Fruit fly (Drosophila melanogaster) whole organism, pupa: ENCODE results near the gene CG31609.

Experiments used
- CG12605 ChIP-seq: fragments of 200-800 bp; sonication (Bioruptor generic); IDR thresholded peaks from 2 replicates; pipeline ENCODE4 v1.3.6; 2022; ENCODE audit warnings: missing biosample characterization, missing genetic modification characterization
- CG34367 ChIP-seq: fragments of 200-800 bp; sonication (Bioruptor generic); optimal IDR thresholded peaks from 2 replicates; lab custom pipeline; 2018; ENCODE audit warnings: missing biosample characterization, mild to moderate bottlenecking, missing genetic modification characterization
- CG4496 ChIP-seq: fragments of 200-800 bp; sonication (Bioruptor generic); IDR thresholded peaks from 3 replicates; pipeline ENCODE4 v1.3.6; 2022; ENCODE audit warnings: missing biosample characterization, missing genetic modification characterization
- CG8159 ChIP-seq: fragments of 200-800 bp; sonication (Bioruptor generic); optimal IDR thresholded peaks from 3 replicates; lab custom pipeline; 2018; ENCODE audit warnings: missing biosample characterization, mild to moderate bottlenecking, missing genetic modification characterization, moderate library complexity
- CG9948 ChIP-seq: fragments of 200-800 bp; sonication (Bioruptor generic); optimal IDR thresholded peaks from 2 replicates; lab custom pipeline; 2018; ENCODE audit warnings: missing biosample characterization, mild to moderate bottlenecking, missing genetic modification characterization, moderate library complexity
- D1 ChIP-seq: fragments of 200-800 bp; sonication (Bioruptor generic); optimal IDR thresholded peaks from 2 replicates; lab custom pipeline; 2018; ENCODE audit warnings: missing biosample characterization, mild to moderate bottlenecking, missing genetic modification characterization, moderate library complexity
- EcR ChIP-seq: fragments of 200-800 bp; sonication (Bioruptor generic); optimal IDR thresholded peaks from 3 replicates; lab custom pipeline; 2019; ENCODE audit warnings: missing biosample characterization, missing genetic modification characterization, mild to moderate bottlenecking, moderate library complexity, missing genetic modification reagents
- Ets98B ChIP-seq: fragments of 200-800 bp; sonication (Bioruptor generic); IDR thresholded peaks from 2 replicates; pipeline ENCODE4 v1.3.6; 2022; ENCODE audit warnings: missing biosample characterization, missing genetic modification characterization
- Pif1A ChIP-seq: fragments of 200-800 bp; sonication (Bioruptor generic); optimal IDR thresholded peaks from 3 replicates; lab custom pipeline; 2016; ENCODE audit warnings: missing biosample characterization, missing genetic modification characterization
- Pif1B ChIP-seq: fragments of 200-800 bp; sonication (Bioruptor generic); optimal IDR thresholded peaks from 3 replicates; lab custom pipeline; 2016; ENCODE audit warnings: missing biosample characterization, missing genetic modification characterization
- Snoo ChIP-seq: fragments of 200-800 bp; sonication (Bioruptor generic); optimal IDR thresholded peaks from 3 replicates; lab custom pipeline; 2017; ENCODE audit warnings: missing biosample characterization, mild to moderate bottlenecking, missing genetic modification characterization, inconsistent platforms
- fd96Ca ChIP-seq: fragments of 200-800 bp; sonication (Bioruptor generic); IDR thresholded peaks from 3 replicates; pipeline ENCODE4 v1.3.6; 2022; ENCODE audit warnings: missing biosample characterization, missing genetic modification characterization
- gl ChIP-seq: fragments of 200-800 bp; sonication (Bioruptor generic); optimal IDR thresholded peaks from 2 replicates; lab custom pipeline; 2018; ENCODE audit warnings: missing biosample characterization, mild to moderate bottlenecking, missing genetic modification characterization

DNA sequence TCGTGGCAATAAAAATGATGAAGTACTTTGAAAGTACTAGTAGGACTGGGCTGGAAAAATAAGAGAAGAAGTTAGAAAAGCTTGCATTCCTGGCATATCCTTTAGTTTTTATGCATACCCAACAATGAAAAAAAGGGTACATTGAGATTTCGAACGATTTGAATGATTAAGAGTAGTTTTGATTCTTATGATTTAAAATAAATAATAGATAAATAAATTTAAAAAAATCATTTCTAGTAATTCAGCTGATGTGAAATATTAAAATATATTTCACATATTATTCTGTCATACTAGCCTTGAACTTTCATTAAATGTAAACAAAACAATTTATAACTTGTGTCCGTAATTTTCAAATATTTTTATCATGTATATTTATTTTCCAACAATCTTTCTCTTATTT is at the start of gene CG31609:
- no peak for TF ChIP-seq Pif1B (GFP tag; lab: Kevin White, UChicago)
- no peak for TF ChIP-seq EcR
- no peak for TF ChIP-seq Ets98B (GFP tag; lab: Robert Waterston, UW)
- no peak for TF ChIP-seq D1 (tag; lab: Kevin White, UChicago)
- TF ChIP-seq Snoo (tag; lab: Kevin White, UChicago), result no peak
- TF ChIP-seq gl (tag; lab: Kevin White, UChicago), result no peak
- no peak for TF ChIP-seq CG34367 (tag; lab: Kevin White, UChicago)
- TF ChIP-seq fd96Ca (GFP tag; lab: Robert Waterston, UW), result no peak
- TF ChIP-seq CG12605 (GFP tag; lab: Robert Waterston, UW), result no peak
- TF ChIP-seq CG4496, result no peak
- no peak for TF ChIP-seq Pif1A
- no peak for TF ChIP-seq CG9948 (tag; lab: Kevin White, UChicago)
- no peak for TF ChIP-seq CG8159
